Fruit fly (Drosophila melanogaster) whole organism, embryonic: ENCODE measurements around the gene CG42512.

Source experiments
- B-H2 ChIP-seq: fragments of 200-800 bp; sonication (Bioruptor generic); optimal IDR thresholded peaks from 2 replicates; lab custom pipeline; 2018; ENCODE audit warnings: missing biosample characterization, mild to moderate bottlenecking, missing genetic modification characterization
- CG11723 ChIP-seq: fragments of 200-800 bp; sonication (Bioruptor generic); optimal IDR thresholded peaks from 2 replicates; lab custom pipeline; 2017; ENCODE audit warnings: missing biosample characterization, mild to moderate bottlenecking, missing genetic modification characterization
- CG13287 ChIP-seq: fragments of 200-800 bp; sonication (Bioruptor generic); IDR thresholded peaks from 2 replicates; pipeline ENCODE4 v1.3.6; 2022; ENCODE audit warnings: missing biosample characterization, missing genetic modification characterization; ENCODE audit not compliant: partially characterized antibody
- CG2875 ChIP-seq: fragments of 200-800 bp; sonication (Bioruptor generic); optimal IDR thresholded peaks from 2 replicates; lab custom pipeline; 2017; ENCODE audit warnings: missing biosample characterization, mild to moderate bottlenecking, missing genetic modification characterization, missing genetic modification reagents
- CG33213 ChIP-seq: fragments of 200-800 bp; sonication (Bioruptor generic); optimal IDR thresholded peaks from 3 replicates; lab custom pipeline; 2016; ENCODE audit warnings: missing biosample characterization, missing genetic modification characterization
- CG3726 ChIP-seq: fragments of 200-800 bp; sonication (Bioruptor generic); IDR thresholded peaks from 3 replicates; pipeline ENCODE4, ENCODE4 v1.3.6; 2022; ENCODE audit warnings: missing biosample characterization, missing genetic modification characterization
- CG6175 ChIP-seq: fragments of 200-800 bp; sonication (Bioruptor generic); IDR thresholded peaks from 3 replicates; pipeline ENCODE4 v1.3.6; 2022; ENCODE audit warnings: missing biosample characterization, missing genetic modification characterization
- CG7271 ChIP-seq: fragments of 200-800 bp; sonication (Bioruptor generic); optimal IDR thresholded peaks from 2 replicates; lab custom pipeline; 2018; ENCODE audit warnings: missing biosample characterization, mild to moderate bottlenecking, missing genetic modification characterization, moderate library complexity
- CG9437 ChIP-seq: fragments of 200-800 bp; sonication (Bioruptor generic); optimal IDR thresholded peaks from 2 replicates; lab custom pipeline; 2018; ENCODE audit warnings: missing biosample characterization, mild to moderate bottlenecking, missing genetic modification characterization
- CHES-1-like ChIP-seq: fragments of 200-800 bp; sonication (Bioruptor generic); optimal IDR thresholded peaks from 2 replicates; lab custom pipeline; 2016; ENCODE audit warnings: missing biosample characterization, missing genetic modification characterization
- CoRest ChIP-seq: fragments of 200-800 bp; sonication (Bioruptor generic); optimal IDR thresholded peaks from 3 replicates; lab custom pipeline; 2018; ENCODE audit warnings: missing biosample characterization, mild to moderate bottlenecking, missing genetic modification characterization, moderate library complexity
- Fer3 ChIP-seq: fragments of 200-800 bp; sonication (Bioruptor generic); optimal IDR thresholded peaks from 2 replicates; lab custom pipeline; 2018; ENCODE audit warnings: missing biosample characterization, mild to moderate bottlenecking, missing genetic modification characterization, moderate library complexity
- HLH4C ChIP-seq: fragments of 200-800 bp; sonication (Bioruptor generic); IDR thresholded peaks from 3 replicates; pipeline ENCODE4 v1.3.6; 2022; ENCODE audit warnings: missing biosample characterization, missing genetic modification characterization; ENCODE audit not compliant: partially characterized antibody
- HLHmδ ChIP-seq: fragments of 200-800 bp; sonication (Bioruptor generic); optimal IDR thresholded peaks from 2 replicates; lab custom pipeline; 2018; ENCODE audit warnings: missing biosample characterization, mild to moderate bottlenecking, missing genetic modification characterization, moderate library complexity
- Jarid2 ChIP-seq: fragments of 200-800 bp; sonication (Bioruptor generic); optimal IDR thresholded peaks from 3 replicates; lab custom pipeline; 2017; ENCODE audit warnings: mild to moderate bottlenecking, missing biosample characterization, missing genetic modification reagents, missing genetic modification characterization
- Lim3 ChIP-seq: fragments of 200-800 bp; sonication (Bioruptor generic); IDR thresholded peaks from 2 replicates; pipeline ENCODE4 v1.3.6; 2022; ENCODE audit warnings: missing biosample characterization, missing genetic modification characterization
- Mad ChIP-seq: fragments of 200-800 bp; sonication (Bioruptor generic); optimal IDR thresholded peaks from 2 replicates; lab custom pipeline; 2016; ENCODE audit warnings: missing biosample characterization, missing genetic modification characterization
- Mrtf ChIP-seq: fragments of 200-800 bp; sonication (Bioruptor generic); IDR thresholded peaks from 3 replicates; pipeline ENCODE4 v1.3.6; 2022; ENCODE audit warnings: missing biosample characterization, missing genetic modification characterization
- NC2β ChIP-seq: fragments of 200-800 bp; sonication (Bioruptor generic); optimal IDR thresholded peaks from 2 replicates; lab custom pipeline; 2016; ENCODE audit warnings: missing biosample characterization, missing genetic modification characterization
- NFAT ChIP-seq: fragments of 200-800 bp; sonication (Bioruptor generic); IDR thresholded peaks from 2 replicates; pipeline ENCODE4 v1.3.6; 2022; ENCODE audit warnings: missing biosample characterization, missing genetic modification characterization
- Oaz ChIP-seq: fragments of 200-800 bp; sonication (Bioruptor generic); IDR thresholded peaks from 2 replicates; pipeline ENCODE4 v1.3.6; 2022; ENCODE audit warnings: missing biosample characterization, missing genetic modification characterization
- Opbp ChIP-seq: fragments of 200-800 bp; sonication (Bioruptor generic); IDR thresholded peaks from 3 replicates; pipeline ENCODE4 v1.3.6; 2022; ENCODE audit warnings: missing biosample characterization, missing genetic modification characterization; ENCODE audit not compliant: partially characterized antibody
- Sox102F ChIP-seq: fragments of 200-800 bp; sonication (Bioruptor generic); optimal IDR thresholded peaks from 2 replicates; lab custom pipeline; 2018; ENCODE audit warnings: missing biosample characterization, mild to moderate bottlenecking, missing genetic modification characterization, moderate library complexity
- Spps ChIP-seq: fragments of 200-800 bp; sonication (Bioruptor generic); optimal IDR thresholded peaks from 2 replicates; lab custom pipeline; 2018; ENCODE audit warnings: missing biosample characterization, mild to moderate bottlenecking, missing genetic modification characterization
- Sry-δ ChIP-seq: fragments of 200-800 bp; sonication (Bioruptor generic); optimal IDR thresholded peaks from 2 replicates; lab custom pipeline; 2016; ENCODE audit warnings: missing biosample characterization, missing genetic modification characterization
- Stat92E ChIP-seq, 3 experiments: fragments of >200 bp in 2 of 3; fragments of 200-800 bp in 1 of 3; sonication (Bioruptor generic) in 1 of 3; optimal IDR thresholded peaks; 2 replicates each; lab custom pipeline; 2017 to 2019; ENCODE audit warnings: missing biosample characterization in 3 of 3, missing genetic modification characterization in 3 of 3, mild to moderate bottlenecking in 1 of 3, moderate library complexity in 1 of 3
- amos ChIP-seq: fragments of 200-800 bp; sonication (Bioruptor generic); IDR thresholded peaks from 2 replicates; pipeline ENCODE4 v1.3.6; 2022; ENCODE audit warnings: missing biosample characterization, missing genetic modification characterization; ENCODE audit not compliant: partially characterized antibody
- ase ChIP-seq: fragments of 200-800 bp; sonication (Bioruptor generic); IDR thresholded peaks from 3 replicates; pipeline ENCODE4 v1.3.6; 2022; ENCODE audit warnings: missing biosample characterization, missing genetic modification characterization
- ato ChIP-seq: fragments of 200-800 bp; sonication (Bioruptor generic); IDR thresholded peaks from 2 replicates; pipeline ENCODE4 v1.3.6; 2022; ENCODE audit warnings: missing biosample characterization, missing genetic modification characterization; ENCODE audit not compliant: partially characterized antibody
- croc ChIP-seq: fragments of 200-800 bp; sonication (Bioruptor generic); conservative IDR thresholded peaks from 3 replicates; pipeline ENCODE4 v1.3.6; 2022; ENCODE audit warnings: missing biosample characterization, missing genetic modification characterization
- ewg ChIP-seq: fragments of 200-800 bp; sonication (Bioruptor generic); optimal IDR thresholded peaks from 3 replicates; lab custom pipeline; 2017; ENCODE audit warnings: mild to moderate bottlenecking, missing biosample characterization, missing genetic modification reagents, missing genetic modification characterization
- gcm2 ChIP-seq: fragments of 200-800 bp; sonication (Bioruptor generic); optimal IDR thresholded peaks from 2 replicates; lab custom pipeline; 2016; ENCODE audit warnings: missing biosample characterization, missing genetic modification characterization
- gem ChIP-seq: fragments of 200-800 bp; sonication (Bioruptor generic); optimal IDR thresholded peaks from 2 replicates; lab custom pipeline; 2019; ENCODE audit warnings: missing biosample characterization, mild to moderate bottlenecking, missing genetic modification characterization, moderate library complexity
- gfzf ChIP-seq: fragments of 200-800 bp; sonication (Bioruptor generic); optimal IDR thresholded peaks from 2 replicates; lab custom pipeline; 2016; ENCODE audit warnings: missing biosample characterization, mild to moderate bottlenecking, missing genetic modification characterization, moderate library complexity
- grn ChIP-seq: fragments of 200-800 bp; sonication (Bioruptor generic); optimal IDR thresholded peaks from 3 replicates; lab custom pipeline; 2017; ENCODE audit warnings: missing biosample characterization, missing genetic modification characterization
- hkb ChIP-seq, 2 experiments: fragments of 200-800 bp in 1 of 2; fragments of >200 bp in 1 of 2; sonication (Bioruptor generic) in 1 of 2; IDR thresholded peaks in 1 of 2; optimal IDR thresholded peaks in 1 of 2; 2 replicates each; pipeline versions ENCODE4 v1.3.6 to Lab custom; 2017 to 2022; ENCODE audit warnings: missing biosample characterization in 1 of 2, missing genetic modification characterization in 1 of 2
- lbe ChIP-seq: fragments of 200-800 bp; sonication (Bioruptor generic); optimal IDR thresholded peaks from 2 replicates; lab custom pipeline; 2016; ENCODE audit warnings: missing biosample characterization, mild to moderate bottlenecking, missing genetic modification characterization
- nerfin-1 ChIP-seq: fragments of 200-800 bp; sonication (Bioruptor generic); optimal IDR thresholded peaks from 3 replicates; lab custom pipeline; 2019; ENCODE audit warnings: missing biosample characterization, mild to moderate bottlenecking, missing genetic modification characterization, moderate library complexity
- onecut ChIP-seq: fragments of 200-800 bp; sonication (Bioruptor generic); IDR thresholded peaks from 2 replicates; pipeline ENCODE4 v1.3.6; 2022; ENCODE audit warnings: missing biosample characterization, missing genetic modification characterization
- p53 ChIP-seq: fragments of 200-800 bp; sonication (Bioruptor generic); optimal IDR thresholded peaks from 2 replicates; lab custom pipeline; 2016; ENCODE audit warnings: missing biosample characterization, missing genetic modification characterization
- pho ChIP-seq: fragments of 200-800 bp; sonication (Bioruptor generic); optimal IDR thresholded peaks from 2 replicates; lab custom pipeline; 2016; ENCODE audit warnings: missing biosample characterization, missing genetic modification characterization
- ranshi ChIP-seq: fragments of 200-800 bp; sonication (Bioruptor generic); IDR thresholded peaks from 2 replicates; pipeline ENCODE4 v1.3.6; 2022; ENCODE audit warnings: missing biosample characterization, missing genetic modification characterization
- salm ChIP-seq: fragments of 200-800 bp; sonication (Bioruptor generic); optimal IDR thresholded peaks from 2 replicates; lab custom pipeline; 2018; ENCODE audit warnings: missing biosample characterization, mild to moderate bottlenecking, missing genetic modification characterization
- sens-2 ChIP-seq: fragments of 200-800 bp; sonication (Bioruptor generic); IDR thresholded peaks from 2 replicates; pipeline ENCODE4 v1.3.6; 2022; ENCODE audit warnings: missing biosample characterization, missing genetic modification characterization
- slbo ChIP-seq: fragments of 200-800 bp; sonication (Bioruptor generic); IDR thresholded peaks from 2 replicates; pipeline ENCODE4 v1.3.6; 2022; ENCODE audit warnings: missing biosample characterization, missing genetic modification characterization
- ssp ChIP-seq: fragments of 200-800 bp; sonication (Bioruptor generic); IDR thresholded peaks from 2 replicates; pipeline ENCODE4 v1.3.6; 2022; ENCODE audit warnings: missing biosample characterization, missing genetic modification characterization
- tup ChIP-seq: fragments of 200-800 bp; sonication (Bioruptor generic); optimal IDR thresholded peaks from 2 replicates; lab custom pipeline; 2016; ENCODE audit warnings: missing biosample characterization, mild to moderate bottlenecking, missing genetic modification characterization, moderate library complexity

CG42512 gene

DNA sequence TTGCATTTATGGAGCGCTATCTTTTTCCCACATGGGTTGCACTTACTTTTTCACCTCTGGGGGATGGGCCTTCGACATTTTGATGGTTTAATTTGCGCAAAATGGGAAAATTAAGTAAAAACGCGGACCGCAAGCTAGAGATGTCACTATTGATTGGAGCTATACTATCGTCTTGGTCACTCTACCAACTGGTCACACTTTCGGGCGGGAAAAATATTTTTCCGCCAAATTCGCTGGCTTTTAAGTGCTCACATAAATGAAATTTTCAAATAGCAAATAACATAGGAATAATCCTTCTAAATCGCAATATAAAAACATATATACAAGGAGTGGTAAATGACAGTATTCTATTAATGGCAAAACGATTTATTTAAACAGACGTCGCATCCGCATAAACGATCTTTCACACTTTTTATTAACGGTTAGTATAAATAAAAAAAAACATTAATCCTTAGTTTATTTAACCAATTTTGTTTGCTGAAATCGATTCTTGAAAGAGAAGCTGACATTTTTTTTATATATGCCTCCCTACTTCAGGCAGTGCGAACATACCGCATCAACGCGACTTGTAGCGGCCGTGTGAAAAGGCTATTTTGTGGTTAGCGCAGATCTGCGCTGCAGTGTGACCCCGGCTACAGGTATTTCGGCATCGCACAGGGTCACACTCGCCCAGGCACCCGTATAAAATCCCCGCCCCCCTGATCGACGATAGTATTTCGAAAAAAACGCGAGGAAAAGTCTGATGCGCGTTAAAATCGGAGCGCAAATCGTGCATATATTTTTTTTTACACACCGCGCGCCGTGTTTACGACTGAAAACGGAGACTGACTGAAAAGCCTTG, 10.7 kb upstream of the CG42512 start, which contains the start of the genes SNRPG and mthl1 (continued):
- TF ChIP-seq nerfin-1 (tag; lab: Kevin White, UChicago): peak; percentile 37
- peak; percentile 95 for TF ChIP-seq Mrtf (GFP tag; lab: Robert Waterston, UW)
- TF ChIP-seq NC2β (GFP tag; lab: Kevin White, UChicago): peak; percentile 74
- TF ChIP-seq ssp (GFP tag; lab: Robert Waterston, UW): peak; percentile 99
- peak; percentile 96 for TF ChIP-seq NFAT (GFP tag; lab: Robert Waterston, UW)
- TF ChIP-seq hkb (optimal IDR thresholded peaks at IDR 0.05; lab: Kevin White, UChicago): peak; percentile 11
- peak; percentile 82 for TF ChIP-seq hkb (GFP tag; IDR thresholded peaks at IDR 0.05; lab: Robert Waterston, UW)
- TF ChIP-seq Mad: peak; percentile 69
- TF ChIP-seq Stat92E (GFP tag; optimal IDR thresholded peaks at IDR 0.05; lab: Kevin White, UChicago): no peak
- peak; percentile 56 for TF ChIP-seq CG9437 (GFP tag; lab: Kevin White, UChicago)
- peak; percentile 13 for TF ChIP-seq Spps
- no peak for TF ChIP-seq CG2875 (GFP tag; lab: Kevin White, UChicago)
- peak; percentile 41 for TF ChIP-seq gcm2 (GFP tag; lab: Kevin White, UChicago)
- peak; percentile 85 for TF ChIP-seq Sry-δ
- TF ChIP-seq tup (GFP tag; lab: Kevin White, UChicago): peak; percentile 35
- TF ChIP-seq sens-2: peak; percentile 77
- TF ChIP-seq Lim3 (GFP tag; lab: Robert Waterston, UW): peak; percentile 70
- TF ChIP-seq lbe (GFP tag; lab: Kevin White, UChicago): no peak
- TF ChIP-seq HLHmδ (GFP tag; lab: Kevin White, UChicago): peak; percentile 19
- no peak for TF ChIP-seq CG7271 (tag; lab: Kevin White, UChicago)
- peak; percentile 73 for TF ChIP-seq CG13287 (GFP tag; lab: Robert Waterston, UW)
- TF ChIP-seq slbo: peak; percentile 97
- TF ChIP-seq CoRest (tag; lab: Kevin White, UChicago): peak; percentile 85
- TF ChIP-seq HLH4C (GFP tag; lab: Robert Waterston, UW): peak; percentile 53; the same call in 2 of the 3 replicates
- TF ChIP-seq ranshi: peak; percentile 94
- peak; percentile 72 for TF ChIP-seq gfzf (GFP tag; lab: Kevin White, UChicago)
- TF ChIP-seq gem (tag; lab: Kevin White, UChicago): peak; percentile 87
- peak; percentile 59 for TF ChIP-seq B-H2 (GFP tag; lab: Kevin White, UChicago)
- TF ChIP-seq pho (GFP tag; lab: Kevin White, UChicago): peak; percentile 81
- TF ChIP-seq onecut (GFP tag; lab: Robert Waterston, UW): no peak; the same call in 1 of the 2 replicates
- peak; percentile 58 for TF ChIP-seq CHES-1-like
- TF ChIP-seq grn (GFP tag; lab: Kevin White, UChicago): peak; percentile 12
- TF ChIP-seq Sox102F (GFP tag; lab: Kevin White, UChicago): peak; percentile 79
- peak; percentile 54 for TF ChIP-seq CG33213 (GFP tag; lab: Kevin White, UChicago)
- TF ChIP-seq salm (tag; lab: Kevin White, UChicago): no peak
- TF ChIP-seq Opbp (GFP tag; lab: Robert Waterston, UW): peak; percentile 70
- TF ChIP-seq p53: no peak
- TF ChIP-seq CG3726 (GFP tag; lab: Robert Waterston, UW): peak; percentile 91
- TF ChIP-seq ase (GFP tag; lab: Robert Waterston, UW): peak; percentile 94
- TF ChIP-seq CG6175: peak; percentile 88
- peak; percentile 79 for TF ChIP-seq Fer3 (tag; lab: Kevin White, UChicago)
- peak; percentile 74 for TF ChIP-seq croc (GFP tag; lab: Robert Waterston, UW)
- peak; percentile 85 for TF ChIP-seq Oaz (GFP tag; lab: Robert Waterston, UW)
- peak; percentile 68 for TF ChIP-seq amos
- TF ChIP-seq ewg (GFP tag; lab: Kevin White, UChicago): peak; percentile 77
- peak; percentile 52 for TF ChIP-seq CG11723
- peak; percentile 95 for TF ChIP-seq Jarid2 (GFP tag; lab: Kevin White, UChicago)
- TF ChIP-seq ato: peak; percentile 46; the same call in 1 of the 2 replicates
